Fruit fly (Drosophila melanogaster) whole organism, embryonic: Measurements from ENCODE around the gene CG3702.

ENCODE experiments used
- Atf-2 ChIP-seq: fragments of 200-800 bp; sonication (Bioruptor generic); optimal IDR thresholded peaks from 2 replicates; lab custom pipeline; 2016; ENCODE audit warnings: missing biosample characterization, missing genetic modification characterization
- C15 ChIP-seq: fragments of 200-800 bp; sonication (Bioruptor generic); IDR thresholded peaks from 3 replicates; pipeline ENCODE4 v1.3.6; 2022; ENCODE audit warnings: missing biosample characterization, missing genetic modification characterization
- CG10959 ChIP-seq: fragments of 200-800 bp; sonication (Bioruptor generic); IDR thresholded peaks from 2 replicates; pipeline ENCODE4 v1.3.6; 2022; ENCODE audit warnings: missing biosample characterization, missing genetic modification characterization
- CG12104 ChIP-seq: fragments of 200-800 bp; sonication (Bioruptor generic); optimal IDR thresholded peaks from 3 replicates; lab custom pipeline; 2016; ENCODE audit warnings: missing biosample characterization, missing genetic modification characterization
- CG13123 ChIP-seq: fragments of 200-800 bp; sonication (Bioruptor generic); optimal IDR thresholded peaks from 2 replicates; lab custom pipeline; 2016; ENCODE audit warnings: missing biosample characterization, missing genetic modification characterization
- CG15696 ChIP-seq: fragments of 200-800 bp; sonication (Bioruptor generic); optimal IDR thresholded peaks from 2 replicates; lab custom pipeline; 2019; ENCODE audit warnings: missing biosample characterization, mild to moderate bottlenecking, missing genetic modification characterization, moderate library complexity
- CG1647 ChIP-seq: fragments of 200-800 bp; sonication (Bioruptor generic); optimal IDR thresholded peaks from 3 replicates; lab custom pipeline; 2016; ENCODE audit warnings: missing biosample characterization, missing genetic modification characterization
- CG17385 ChIP-seq: fragments of 200-800 bp; sonication (Bioruptor generic); optimal IDR thresholded peaks from 3 replicates; lab custom pipeline; 2018; ENCODE audit warnings: missing biosample characterization, mild to moderate bottlenecking, missing genetic modification characterization
- CG17829 ChIP-seq: fragments of 200-800 bp; optimal IDR thresholded peaks from 2 replicates; lab custom pipeline; 2019; ENCODE audit warnings: missing biosample characterization, mild to moderate bottlenecking, missing genetic modification characterization, moderate library complexity
- CG18262 ChIP-seq: fragments of 200-800 bp; optimal IDR thresholded peaks from 3 replicates; lab custom pipeline; 2019; ENCODE audit warnings: missing biosample characterization, mild to moderate bottlenecking, missing genetic modification characterization, moderate library complexity
- CG2116 ChIP-seq: fragments of 200-800 bp; sonication (Bioruptor generic); optimal IDR thresholded peaks from 3 replicates; lab custom pipeline; 2018; ENCODE audit warnings: missing biosample characterization, mild to moderate bottlenecking, missing genetic modification characterization
- CG30403 ChIP-seq: fragments of 200-800 bp; sonication (Bioruptor generic); optimal IDR thresholded peaks from 3 replicates; lab custom pipeline; 2016; ENCODE audit warnings: missing biosample characterization, missing genetic modification characterization
- CG32767 ChIP-seq: fragments of 200-800 bp; sonication (Bioruptor generic); IDR thresholded peaks from 2 replicates; pipeline ENCODE4 v1.3.6; 2022; ENCODE audit warnings: missing biosample characterization, missing genetic modification characterization
- CG4282 ChIP-seq: fragments of 200-800 bp; sonication (Bioruptor generic); optimal IDR thresholded peaks from 2 replicates; lab custom pipeline; 2016; ENCODE audit warnings: missing biosample characterization, missing genetic modification characterization
- CG4328 ChIP-seq: fragments of 200-800 bp; sonication (Bioruptor generic); optimal IDR thresholded peaks from 3 replicates; lab custom pipeline; 2017; ENCODE audit warnings: missing biosample characterization, missing genetic modification reagents, missing genetic modification characterization
- CG43689 ChIP-seq: fragments of 200-800 bp; sonication (Bioruptor generic); IDR thresholded peaks from 2 replicates; pipeline ENCODE4 v1.3.6; 2022; ENCODE audit warnings: missing biosample characterization, missing genetic modification characterization
- CG6683 ChIP-seq: fragments of 200-800 bp; sonication (Bioruptor generic); optimal IDR thresholded peaks from 2 replicates; lab custom pipeline; 2017; ENCODE audit warnings: missing biosample characterization, mild to moderate bottlenecking, missing genetic modification characterization, missing genetic modification reagents
- CG7271 ChIP-seq: fragments of 200-800 bp; sonication (Bioruptor generic); optimal IDR thresholded peaks from 2 replicates; lab custom pipeline; 2018; ENCODE audit warnings: missing biosample characterization, mild to moderate bottlenecking, missing genetic modification characterization, moderate library complexity
- CG7357 ChIP-seq: fragments of 200-800 bp; sonication (Bioruptor generic); IDR thresholded peaks from 3 replicates; pipeline ENCODE4 v1.3.6; 2022; ENCODE audit warnings: missing biosample characterization, missing genetic modification characterization
- CG7745 ChIP-seq: fragments of 200-800 bp; sonication (Bioruptor generic); optimal IDR thresholded peaks from 2 replicates; lab custom pipeline; 2018; ENCODE audit warnings: missing biosample characterization, mild to moderate bottlenecking, missing genetic modification characterization, moderate library complexity
- CG8281 ChIP-seq: fragments of 200-800 bp; sonication (Bioruptor generic); optimal IDR thresholded peaks from 2 replicates; lab custom pipeline; 2018; ENCODE audit warnings: missing biosample characterization, mild to moderate bottlenecking, missing genetic modification characterization, moderate library complexity
- CG9609 ChIP-seq: fragments of 200-800 bp; sonication (Bioruptor generic); optimal IDR thresholded peaks from 3 replicates; lab custom pipeline; 2016; ENCODE audit warnings: missing biosample characterization, missing genetic modification characterization
- D19B ChIP-seq: fragments of 200-800 bp; sonication (Bioruptor generic); optimal IDR thresholded peaks from 2 replicates; lab custom pipeline; 2017; ENCODE audit warnings: missing biosample characterization, mild to moderate bottlenecking, missing genetic modification characterization
- Dip3 ChIP-seq: fragments of 200-800 bp; sonication (Bioruptor generic); optimal IDR thresholded peaks from 3 replicates; lab custom pipeline; 2016; ENCODE audit warnings: missing biosample characterization, missing genetic modification characterization
- Fer1 ChIP-seq: fragments of 200-800 bp; sonication (Bioruptor generic); optimal IDR thresholded peaks from 2 replicates; lab custom pipeline; 2017; ENCODE audit warnings: missing biosample characterization, mild to moderate bottlenecking, missing genetic modification characterization
- Gsc ChIP-seq: fragments of 200-800 bp; sonication (Bioruptor generic); IDR thresholded peaks from 2 replicates; pipeline ENCODE4 v1.3.6; 2022; ENCODE audit warnings: missing biosample characterization, missing genetic modification characterization
- Hsf ChIP-seq: fragments of 200-800 bp; sonication (Bioruptor generic); optimal IDR thresholded peaks from 3 replicates; lab custom pipeline; 2016; ENCODE audit warnings: missing biosample characterization, missing genetic modification characterization
- Oli ChIP-seq: fragments of 200-800 bp; sonication (Bioruptor generic); optimal IDR thresholded peaks from 2 replicates; lab custom pipeline; 2018; ENCODE audit warnings: missing biosample characterization, mild to moderate bottlenecking, missing genetic modification characterization, moderate library complexity
- Opbp ChIP-seq: fragments of 200-800 bp; sonication (Bioruptor generic); IDR thresholded peaks from 3 replicates; pipeline ENCODE4 v1.3.6; 2022; ENCODE audit warnings: missing biosample characterization, missing genetic modification characterization; ENCODE audit not compliant: partially characterized antibody
- Six4 ChIP-seq: fragments of 200-800 bp; sonication (Bioruptor generic); optimal IDR thresholded peaks from 2 replicates; lab custom pipeline; 2016; ENCODE audit warnings: missing biosample characterization, missing genetic modification characterization
- YL-1 ChIP-seq: fragments of 200-800 bp; sonication (Bioruptor generic); optimal IDR thresholded peaks from 3 replicates; lab custom pipeline; 2017; ENCODE audit warnings: missing biosample characterization, mild to moderate bottlenecking, missing genetic modification characterization
- ara ChIP-seq: fragments of 200-800 bp; sonication (Bioruptor generic); IDR thresholded peaks from 2 replicates; pipeline ENCODE4 v1.3.6; 2022; ENCODE audit warnings: missing biosample characterization, missing genetic modification characterization
- chinmo ChIP-seq: fragments of 200-800 bp; sonication (Bioruptor generic); IDR thresholded peaks from 4 replicates; pipeline ENCODE4 v1.3.6; 2022; ENCODE audit warnings: missing biosample characterization, missing genetic modification characterization; ENCODE audit not compliant: partially characterized antibody
- chm ChIP-seq: fragments of 200-800 bp; sonication (Bioruptor generic); IDR thresholded peaks from 2 replicates; pipeline ENCODE4 v1.3.6; 2022; ENCODE audit warnings: missing biosample characterization, missing genetic modification characterization
- corto ChIP-seq: fragments of 200-800 bp; sonication (Bioruptor generic); optimal IDR thresholded peaks from 2 replicates; lab custom pipeline; 2016; ENCODE audit warnings: missing biosample characterization, mild to moderate bottlenecking, missing genetic modification characterization, moderate library complexity
- cwo ChIP-seq: fragments of 200-800 bp; sonication (Bioruptor generic); optimal IDR thresholded peaks from 3 replicates; lab custom pipeline; 2017; ENCODE audit warnings: missing biosample characterization, missing genetic modification characterization, mild to moderate bottlenecking, moderate library complexity, missing genetic modification reagents
- fd3F ChIP-seq: fragments of 200-800 bp; sonication (Bioruptor generic); optimal IDR thresholded peaks from 2 replicates; lab custom pipeline; 2018; ENCODE audit warnings: missing biosample characterization, mild to moderate bottlenecking, missing genetic modification characterization, moderate library complexity
- ham ChIP-seq: fragments of 200-800 bp; sonication (Bioruptor generic); IDR thresholded peaks from 2 replicates; pipeline ENCODE4 v1.3.6; 2022; ENCODE audit warnings: missing biosample characterization, missing genetic modification characterization
- hb ChIP-seq: fragments of 200-800 bp; sonication (Bioruptor generic); IDR thresholded peaks from 3 replicates; pipeline ENCODE4 v1.3.6; 2022; ENCODE audit warnings: missing biosample characterization, missing genetic modification characterization; ENCODE audit not compliant: partially characterized antibody
- ind ChIP-seq: fragments of 200-800 bp; sonication (Bioruptor generic); optimal IDR thresholded peaks from 3 replicates; lab custom pipeline; 2016; ENCODE audit warnings: missing biosample characterization, missing genetic modification characterization
- insv ChIP-seq, 2 experiments: fragments of 200-800 bp; sonication (Bioruptor generic); optimal IDR thresholded peaks; 3 replicates each; lab custom pipeline; 2016 to 2018; ENCODE audit warnings: missing biosample characterization in 2 of 2, missing genetic modification characterization in 2 of 2
- nmo ChIP-seq: fragments of 200-800 bp; sonication (Bioruptor generic); optimal IDR thresholded peaks from 2 replicates; lab custom pipeline; 2018; ENCODE audit warnings: missing biosample characterization, mild to moderate bottlenecking, missing genetic modification characterization, moderate library complexity
- pfk ChIP-seq: fragments of 200-800 bp; sonication (Bioruptor generic); optimal IDR thresholded peaks from 2 replicates; lab custom pipeline; 2018; ENCODE audit warnings: missing biosample characterization, mild to moderate bottlenecking, missing genetic modification characterization, moderate library complexity
- pita ChIP-seq: fragments of 200-800 bp; sonication (Bioruptor generic); optimal IDR thresholded peaks from 2 replicates; lab custom pipeline; 2017; ENCODE audit warnings: missing biosample characterization, mild to moderate bottlenecking, missing genetic modification characterization
- stc ChIP-seq: fragments of 200-800 bp; sonication (Bioruptor generic); IDR thresholded peaks from 2 replicates; pipeline ENCODE4 v1.3.6; 2022; ENCODE audit warnings: missing biosample characterization, missing genetic modification characterization
- trem ChIP-seq: fragments of 200-800 bp; optimal IDR thresholded peaks from 3 replicates; lab custom pipeline; 2019; ENCODE audit warnings: missing biosample characterization, mild to moderate bottlenecking, missing genetic modification characterization, moderate library complexity
- tup ChIP-seq: fragments of 200-800 bp; sonication (Bioruptor generic); optimal IDR thresholded peaks from 2 replicates; lab custom pipeline; 2016; ENCODE audit warnings: missing biosample characterization, mild to moderate bottlenecking, missing genetic modification characterization, moderate library complexity
- unpg ChIP-seq: fragments of 200-800 bp; sonication (Bioruptor generic); optimal IDR thresholded peaks from 3 replicates; lab custom pipeline; 2018; ENCODE audit warnings: missing biosample characterization, mild to moderate bottlenecking, missing genetic modification characterization, moderate library complexity
- yki ChIP-seq: fragments of >200 bp; optimal IDR thresholded peaks from 3 replicates; lab custom pipeline; 2018

Gene CG3702

DNA sequence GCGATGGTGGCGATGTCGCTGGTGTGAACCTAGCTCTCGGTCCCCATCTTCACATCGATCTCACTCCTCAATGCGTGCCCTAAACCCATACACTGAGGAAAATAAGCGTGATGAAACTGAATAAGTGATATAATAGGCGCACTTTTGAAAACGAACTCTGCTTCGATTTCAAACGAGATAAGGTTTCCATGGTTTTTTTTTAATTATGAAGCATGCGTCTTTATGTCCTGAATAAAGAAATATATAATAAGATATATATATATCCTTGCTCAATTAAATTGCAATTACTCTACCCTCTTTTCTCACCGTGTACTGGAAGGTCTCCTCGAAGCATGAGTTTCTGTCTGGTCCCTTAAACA lies 4.0 kb downstream of the CG3702 start (continued):
- TF ChIP-seq Fer1 (GFP tag; lab: Kevin White, UChicago) = peak; percentile 11
- no peak for TF ChIP-seq CG43689 (GFP tag; lab: Robert Waterston, UW)
- TF ChIP-seq Hsf (GFP tag; lab: Kevin White, UChicago) = peak; percentile 18
- peak; percentile 95 for TF ChIP-seq CG15696 (tag; lab: Kevin White, UChicago)
- peak; percentile 11 for TF ChIP-seq CG2116 (GFP tag; lab: Kevin White, UChicago)
- peak; percentile 41 for TF ChIP-seq CG12104 (GFP tag; lab: Kevin White, UChicago)
- TF ChIP-seq CG32767 (GFP tag; lab: Robert Waterston, UW) = no peak
- TF ChIP-seq ind (GFP tag; lab: Kevin White, UChicago) = peak; percentile 45
- no peak for TF ChIP-seq CG1647
- TF ChIP-seq CG9609 (GFP tag; lab: Kevin White, UChicago) = no peak
- TF ChIP-seq ham = no peak
- peak; percentile 39 for TF ChIP-seq cwo (GFP tag; lab: Kevin White, UChicago)
- no peak for TF ChIP-seq CG7357 (GFP tag; lab: Robert Waterston, UW)
- no peak for TF ChIP-seq CG6683
- peak; percentile 67 for TF ChIP-seq Oli
- no peak for TF ChIP-seq Atf-2 (GFP tag; lab: Kevin White, UChicago)
- TF ChIP-seq fd3F (GFP tag; lab: Kevin White, UChicago) = no peak
- TF ChIP-seq CG18262 (tag; lab: Kevin White, UChicago) = peak; percentile 90
- TF ChIP-seq CG17385 (GFP tag; lab: Kevin White, UChicago) = peak; percentile 54
- TF ChIP-seq CG13123 (GFP tag; lab: Kevin White, UChicago) = peak; percentile 30
- TF ChIP-seq D19B (GFP tag; lab: Kevin White, UChicago) = peak; percentile 38
- peak; percentile 47; the same call in 1 of the 2 replicates for TF ChIP-seq chm (GFP tag; lab: Robert Waterston, UW)
- peak; percentile 27 for TF ChIP-seq Six4 (GFP tag; lab: Kevin White, UChicago)

DNA sequence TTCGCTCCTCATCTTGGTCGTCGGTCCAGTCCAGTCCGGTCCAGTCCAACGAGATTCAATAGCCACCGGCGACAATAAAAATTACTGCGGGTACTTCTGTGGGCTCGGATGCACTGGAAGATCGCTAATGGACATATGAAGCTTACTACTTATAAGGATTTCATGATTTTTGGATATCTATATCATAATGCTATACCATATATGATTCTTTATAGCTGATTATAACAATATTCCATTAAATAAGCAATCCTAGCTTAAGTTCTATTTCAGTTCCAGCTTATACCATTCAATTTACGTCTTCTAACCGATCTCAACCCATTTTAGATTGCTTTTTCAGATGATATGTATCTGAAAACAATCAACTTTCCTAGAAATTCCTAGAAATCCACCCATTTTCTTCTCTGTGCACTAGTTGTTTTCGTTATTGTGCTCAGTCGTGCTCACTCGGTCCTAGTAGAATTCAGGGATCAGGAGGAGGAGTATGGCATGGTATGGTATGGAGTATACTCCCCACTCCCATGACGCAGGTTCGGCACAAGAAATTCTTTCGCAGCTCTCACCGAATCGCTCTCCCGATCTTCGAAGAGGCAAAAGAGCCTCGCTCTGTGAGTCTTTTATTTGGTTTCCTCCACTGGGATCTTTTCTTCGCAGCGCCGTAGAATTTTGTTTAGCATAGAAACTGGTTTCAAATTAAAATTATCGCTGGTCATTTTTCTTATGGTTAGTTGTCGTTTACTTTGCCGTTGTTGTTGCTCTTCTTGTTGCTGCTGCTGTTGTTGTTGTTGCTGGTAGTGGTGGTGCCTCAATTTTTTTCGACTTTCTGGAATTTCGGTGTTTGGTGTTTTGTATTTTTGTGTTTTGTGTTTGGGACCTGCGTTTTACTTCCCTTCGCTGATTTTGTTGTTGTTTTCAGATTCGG lies 4.6 kb downstream of the CG3702 start:
- no peak for TF ChIP-seq CG7271 (tag; lab: Kevin White, UChicago)
- TF ChIP-seq insv (GFP tag; optimal IDR thresholded peaks at IDR 0.05; lab: Kevin White, UChicago) = no peak
- peak; percentile 42 for TF ChIP-seq trem (tag; lab: Kevin White, UChicago)
- no peak for TF ChIP-seq CG7745 (tag; lab: Kevin White, UChicago)
- 0 out of 3 replicates have a peak, but pooled peaks have one; percentile 11 for TF ChIP-seq Opbp (GFP tag; lab: Robert Waterston, UW)
- peak; percentile 6 for TF ChIP-seq yki (lab: Kevin White, UChicago)
- TF ChIP-seq CG4282 (GFP tag; lab: Kevin White, UChicago) = no peak
- TF ChIP-seq chinmo (GFP tag; lab: Robert Waterston, UW) = 0 out of 4 replicates have a peak, but pooled peaks have one; percentile 53
- TF ChIP-seq CG17829 = peak; percentile 32
- no peak for TF ChIP-seq Gsc (GFP tag; lab: Robert Waterston, UW)
- TF ChIP-seq CG4328 (GFP tag; lab: Kevin White, UChicago) = no peak
- TF ChIP-seq CG8281 (tag; lab: Kevin White, UChicago) = no peak
- TF ChIP-seq stc (GFP tag; lab: Robert Waterston, UW) = no peak
- no peak for TF ChIP-seq Dip3 (GFP tag; lab: Kevin White, UChicago)
- TF ChIP-seq corto (GFP tag; lab: Kevin White, UChicago) = no peak
- no peak for TF ChIP-seq tup (GFP tag; lab: Kevin White, UChicago)
- TF ChIP-seq pita (GFP tag; lab: Kevin White, UChicago) = no peak
- TF ChIP-seq nmo (GFP tag; lab: Kevin White, UChicago) = peak; percentile 6
- no peak for TF ChIP-seq unpg
- TF ChIP-seq CG10959 (GFP tag; lab: Robert Waterston, UW) = no peak
- TF ChIP-seq hb (GFP tag; lab: Robert Waterston, UW) = no peak
- no peak for TF ChIP-seq pfk (GFP tag; lab: Kevin White, UChicago)
- no peak for TF ChIP-seq ara (GFP tag; lab: Robert Waterston, UW)
- no peak for TF ChIP-seq C15 (GFP tag; lab: Robert Waterston, UW)
- no peak for TF ChIP-seq YL-1 (GFP tag; lab: Kevin White, UChicago)
- TF ChIP-seq CG30403 (GFP tag; lab: Kevin White, UChicago) = no peak
